Worm (Caenorhabditis elegans): Measurements from ENCODE around the gene istr-1.

The istr-1 gene

ce11 chrV:12752407-12752806 is 54.7 kb downstream of the istr-1 start, which contains the start of gene C15C8.8:
C15C8.8 (minus strand) TSS chrV:12752507.
- no peak for TF ChIP-seq nhr-237 (tag; optimal IDR thresholded peaks at IDR 0.05)
- no peak for TF ChIP-seq lin-13 (tag; optimal IDR thresholded peaks at IDR 0.05)
- TF ChIP-seq pha-4 (tag; optimal IDR thresholded peaks at IDR 0.05), result no peak
- TF ChIP-seq elt-3 (tag; optimal IDR thresholded peaks at IDR 0.05), result no peak
- no peak for TF ChIP-seq mab-5 (tag; optimal IDR thresholded peaks at IDR 0.05)
- no peak for TF ChIP-seq lin-32 (GFP tag; optimal IDR thresholded peaks at IDR 0.05)
- no peak for TF ChIP-seq ham-2 (GFP tag; optimal IDR thresholded peaks at IDR 0.05)
- no peak for TF ChIP-seq cnd-1 (tag; optimal IDR thresholded peaks at IDR 0.05)
- no peak for TF ChIP-seq nhr-12 (tag; optimal IDR thresholded peaks at IDR 0.05)
- TF ChIP-seq nhr-76 (tag; optimal IDR thresholded peaks at IDR 0.05), result no peak
- no peak for TF ChIP-seq mep-1 (tag; optimal IDR thresholded peaks at IDR 0.05)
- TF ChIP-seq ceh-39 (tag; optimal IDR thresholded peaks at IDR 0.05), result no peak
- no peak for TF ChIP-seq sptf-1 (tag; optimal IDR thresholded peaks at IDR 0.05)
